Fruit fly (Drosophila melanogaster): ENCODE data around the gene eIF3a.

Gene eIF3a

DNA sequence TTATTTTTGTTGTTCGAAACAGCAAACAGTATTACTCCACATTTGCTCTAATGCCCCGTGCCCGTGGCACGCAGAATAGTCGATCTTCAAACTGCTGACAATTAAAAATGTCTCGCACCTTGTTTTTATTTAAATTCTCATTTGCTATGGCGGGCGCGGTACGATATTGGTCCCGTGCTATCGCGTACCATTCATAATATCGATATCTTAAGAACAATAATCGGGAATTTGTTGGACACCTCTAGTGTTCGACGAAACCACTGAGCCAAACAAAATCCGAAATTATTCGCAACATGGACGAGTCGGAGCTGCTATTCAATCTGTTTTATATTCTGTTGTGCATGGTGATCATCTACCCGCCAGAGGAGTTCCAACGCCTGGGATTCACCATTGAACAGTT is 43.6 kb downstream of the eIF3a start, which contains the start of gene CG14646 (continued):
- TF ChIP-seq CG16863 (GFP tag; optimal IDR thresholded peaks at IDR 0.05) (no peak), gfzf (GFP tag; optimal IDR thresholded peaks at IDR 0.05) (peak; percentile 5), Dll (GFP tag; IDR thresholded peaks at IDR 0.05; ENCODE audit: partially characterized antibody) (peak; percentile 86), dimm (GFP tag; IDR thresholded peaks at IDR 0.05) (no peak), CG7839 (tag; optimal IDR thresholded peaks at IDR 0.05) (no peak), nerfin-2 (GFP tag; IDR thresholded peaks at IDR 0.05; ENCODE audit: partially characterized antibody) (peak; percentile 70), grn (GFP tag; optimal IDR thresholded peaks at IDR 0.05) (no peak), sens-2 (GFP tag; IDR thresholded peaks at IDR 0.05) (no peak), BEAF-32 (GFP tag; optimal IDR thresholded peaks at IDR 0.05) (peak; percentile 84), Ets97D (GFP tag; optimal IDR thresholded peaks at IDR 0.05) (peak; percentile 24), CG14860 (GFP tag; IDR thresholded peaks at IDR 0.05; ENCODE audit: partially characterized antibody) (peak; percentile 70), hbn (GFP tag; IDR thresholded peaks at IDR 0.05; ENCODE audit: partially characterized antibody) (peak; percentile 93), Sry-δ (GFP tag; optimal IDR thresholded peaks at IDR 0.05) (peak; percentile 86), CG13775 (GFP tag; optimal IDR thresholded peaks at IDR 0.05) (no peak), CG18262 (tag; optimal IDR thresholded peaks at IDR 0.05) (no peak), caup (GFP tag; optimal IDR thresholded peaks at IDR 0.05; ENCODE audit: severe bottlenecking) (no peak), CG5180 (GFP tag; optimal IDR thresholded peaks at IDR 0.05) (peak; percentile 79), CG34224 (GFP tag; IDR thresholded peaks at IDR 0.05; ENCODE audit: partially characterized antibody) (peak; percentile 92), MBD-R2 (GFP tag; IDR thresholded peaks at IDR 0.05) (peak; percentile 64; the same call in 1 of the 2 replicates), E2f2 (GFP tag; IDR thresholded peaks at IDR 0.05) (peak; percentile 96), CG1602 (GFP tag; optimal IDR thresholded peaks at IDR 0.05) (no peak), stc (GFP tag; IDR thresholded peaks at IDR 0.05) (no peak), bbx (GFP tag; IDR thresholded peaks at IDR 0.05; ENCODE audit: partially characterized antibody) (peak; percentile 92), chinmo (GFP tag; IDR thresholded peaks at IDR 0.05; ENCODE audit: partially characterized antibody) (0 out of 4 replicates have a peak, but pooled peaks have one; percentile 65), hb (GFP tag; IDR thresholded peaks at IDR 0.05; ENCODE audit: partially characterized antibody) (peak; percentile 78), CG8089 (GFP tag; optimal IDR thresholded peaks at IDR 0.05) (no peak), sens (GFP tag) (peak; percentile 13), Med (GFP tag) (peak; percentile 80), CG10267 (tag; optimal IDR thresholded peaks at IDR 0.05) (peak; percentile 20), CG32767 (GFP tag; IDR thresholded peaks at IDR 0.05) (no peak), Rx (GFP tag; IDR thresholded peaks at IDR 0.05) (no peak), ash1 (GFP tag; optimal IDR thresholded peaks at IDR 0.05) (no peak), sug (tag; optimal IDR thresholded peaks at IDR 0.05) (no peak), CG2116 (GFP tag; optimal IDR thresholded peaks at IDR 0.05) (peak; percentile 61), CG12659 (GFP tag; optimal IDR thresholded peaks at IDR 0.05) (no peak), vfl (GFP tag; optimal IDR thresholded peaks at IDR 0.05) (no peak), amos (GFP tag; IDR thresholded peaks at IDR 0.05; ENCODE audit: partially characterized antibody) (peak; percentile 92), CG14014 (GFP tag; IDR thresholded peaks at IDR 0.05) (no peak), CG13624 (GFP tag; optimal IDR thresholded peaks at IDR 0.05) (no peak), phol (tag; optimal IDR thresholded peaks at IDR 0.05) (peak; percentile 29), scrt (GFP tag; optimal IDR thresholded peaks at IDR 0.05) (no peak), Fer1 (GFP tag; optimal IDR thresholded peaks at IDR 0.05) (peak; percentile 3), CG11695 (GFP tag; IDR thresholded peaks at IDR 0.05) (peak; percentile 80), unc-4 (GFP tag; IDR thresholded peaks at IDR 0.05; ENCODE audit: partially characterized antibody) (peak; percentile 94), vnd (GFP tag; IDR thresholded peaks at IDR 0.05; ENCODE audit: partially characterized antibody) (peak; percentile 81), vvl (GFP tag; IDR thresholded peaks at IDR 0.05) (no peak), Bgb (GFP tag; IDR thresholded peaks at IDR 0.05; ENCODE audit: partially characterized antibody) (peak; percentile 89), Taf1 (GFP tag; IDR thresholded peaks at IDR 0.05) (no peak), CG13287 (GFP tag; IDR thresholded peaks at IDR 0.05; ENCODE audit: partially characterized antibody) (peak; percentile 95)

Data from whole organism, embryonic.